Fruit fly (Drosophila melanogaster): ENCODE results near the gene Dhfr.

The Dhfr gene

DNA sequence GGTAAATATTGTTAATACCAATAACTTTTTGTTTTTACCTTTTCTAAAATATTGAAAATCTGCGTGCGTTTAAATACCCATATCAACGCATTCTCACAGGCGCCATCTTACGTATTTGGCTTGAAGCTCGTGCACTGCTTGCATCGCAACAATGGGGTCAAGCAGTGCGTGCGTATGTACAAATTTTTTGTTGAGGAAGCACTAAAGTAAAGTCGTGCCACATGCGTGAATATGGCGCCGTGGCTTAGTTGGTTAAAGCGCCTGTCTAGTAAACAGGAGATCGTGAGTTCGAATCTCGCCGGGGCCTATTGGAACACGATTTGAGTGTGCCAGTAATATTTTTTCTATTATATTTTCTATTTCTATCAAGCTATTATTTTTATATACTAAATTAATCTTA is 49.3 kb upstream of the Dhfr start (continued):
- TF ChIP-seq sug (tag; optimal IDR thresholded peaks at IDR 0.05) = no peak
- no peak for TF ChIP-seq tio (GFP tag; optimal IDR thresholded peaks at IDR 0.05)
- no peak for TF ChIP-seq CG4730 (GFP tag; IDR thresholded peaks at IDR 0.05)
- peak; percentile 4 for TF ChIP-seq shn (GFP tag; optimal IDR thresholded peaks at IDR 0.05)
- TF ChIP-seq row (GFP tag; IDR thresholded peaks at IDR 0.05) = no peak
- no peak for TF ChIP-seq lola (GFP tag; optimal IDR thresholded peaks at IDR 0.05)
- peak; percentile 71 for TF ChIP-seq wek (GFP tag; optimal IDR thresholded peaks at IDR 0.05)
- TF ChIP-seq seq (GFP tag; IDR thresholded peaks at IDR 0.05) = no peak
- TF ChIP-seq HLHmδ (GFP tag; optimal IDR thresholded peaks at IDR 0.05) = no peak
- TF ChIP-seq Dek (tag; optimal IDR thresholded peaks at IDR 0.05) = peak; percentile 42
- TF ChIP-seq inv (GFP tag; IDR thresholded peaks at IDR 0.05; ENCODE audit: partially characterized antibody) = peak; percentile 46
- TF ChIP-seq sob (GFP tag; IDR thresholded peaks at IDR 0.05) = peak; percentile 48; the same call in 1 of the 2 replicates
- no peak for TF ChIP-seq slou (GFP tag; optimal IDR thresholded peaks at IDR 0.05)
- no peak for TF ChIP-seq CG12299 (tag; optimal IDR thresholded peaks at IDR 0.05)
- no peak for TF ChIP-seq sim (GFP tag; IDR thresholded peaks at IDR 0.05)
- no peak for TF ChIP-seq Atf3 (GFP tag; optimal IDR thresholded peaks at IDR 0.05)
- no peak for TF ChIP-seq fd64A (GFP tag; optimal IDR thresholded peaks at IDR 0.05)
- TF ChIP-seq cas (GFP tag; IDR thresholded peaks at IDR 0.05) = no peak
- no peak for TF ChIP-seq CG4328 (GFP tag; optimal IDR thresholded peaks at IDR 0.05)
- peak; percentile 73; the same call in 3 of the 4 replicates for TF ChIP-seq chinmo (GFP tag; IDR thresholded peaks at IDR 0.05; ENCODE audit: partially characterized antibody)
- no peak for TF ChIP-seq Six4 (GFP tag; optimal IDR thresholded peaks at IDR 0.05)
- TF ChIP-seq jing (GFP tag; optimal IDR thresholded peaks at IDR 0.05) = no peak
- no peak for TF ChIP-seq CG13123 (GFP tag; optimal IDR thresholded peaks at IDR 0.05)
- no peak for TF ChIP-seq lov (optimal IDR thresholded peaks at IDR 0.05)
- 0 out of 3 replicates have a peak, but pooled peaks have one; percentile 42 for TF ChIP-seq lov (GFP tag; IDR thresholded peaks at IDR 0.05)
- no peak for TF ChIP-seq dimm (GFP tag; IDR thresholded peaks at IDR 0.05)
- TF ChIP-seq CG4617 (GFP tag; optimal IDR thresholded peaks at IDR 0.05; ENCODE audit: borderline replicate concordance) = no peak
- no peak for TF ChIP-seq bowl (GFP tag; IDR thresholded peaks at IDR 0.05)
- no peak for TF ChIP-seq crc (GFP tag; optimal IDR thresholded peaks at IDR 0.05)
- TF ChIP-seq cad (GFP tag; optimal IDR thresholded peaks at IDR 0.05) = no peak
- peak; percentile 63; the same call in 2 of the 3 replicates for TF ChIP-seq zfh1 (GFP tag; IDR thresholded peaks at IDR 0.05)
- peak; percentile 10 for TF ChIP-seq trh (GFP tag; optimal IDR thresholded peaks at IDR 0.05)
- 0 out of 2 replicates have a peak, but pooled peaks have one; percentile 20 for TF ChIP-seq CG10366 (GFP tag; IDR thresholded peaks at IDR 0.05)
- TF ChIP-seq Kr (GFP tag; optimal IDR thresholded peaks at IDR 0.05) = no peak
- TF ChIP-seq Dp (GFP tag; optimal IDR thresholded peaks at IDR 0.05) = peak; percentile 37
- no peak for TF ChIP-seq esg (GFP tag; conservative IDR thresholded peaks at IDR 0.05)
- no peak for TF ChIP-seq ATbp (GFP tag; optimal IDR thresholded peaks at IDR 0.05)
- TF ChIP-seq Fer3 (tag; optimal IDR thresholded peaks at IDR 0.05) = no peak
- peak; percentile 43; the same call in 1 of the 2 replicates for TF ChIP-seq H2.0 (GFP tag; IDR thresholded peaks at IDR 0.05)
- peak; percentile 36 for TF ChIP-seq CG6272 (GFP tag; IDR thresholded peaks at IDR 0.05)
- no peak for TF ChIP-seq Hmx (GFP tag; optimal IDR thresholded peaks at IDR 0.05)
- no peak for TF ChIP-seq bigmax (GFP tag; optimal IDR thresholded peaks at IDR 0.05)
- TF ChIP-seq Adf1 (GFP tag; IDR thresholded peaks at IDR 0.05) = peak; percentile 14; the same call in 1 of the 2 replicates
- no peak for TF ChIP-seq CG12769 (tag; optimal IDR thresholded peaks at IDR 0.05)
- TF ChIP-seq Nf-YC (tag; optimal IDR thresholded peaks at IDR 0.05) = peak; percentile 33
- TF ChIP-seq Pdp1 (GFP tag; optimal IDR thresholded peaks at IDR 0.05) = no peak
- no peak for TF ChIP-seq Gsc (GFP tag; IDR thresholded peaks at IDR 0.05)
- peak; percentile 58 for TF ChIP-seq her (GFP tag; optimal IDR thresholded peaks at IDR 0.05)
- TF ChIP-seq CG12155 (GFP tag; optimal IDR thresholded peaks at IDR 0.05) = peak; percentile 25
- peak; percentile 76 for TF ChIP-seq vvl (GFP tag; IDR thresholded peaks at IDR 0.05)
- peak; percentile 48 for TF ChIP-seq CG15269 (tag; optimal IDR thresholded peaks at IDR 0.05)
- peak; percentile 29 for TF ChIP-seq CG10267 (tag; optimal IDR thresholded peaks at IDR 0.05)
